Fruit fly (Drosophila melanogaster): ENCODE data around the gene CG42464.

CG42464 gene

DNA sequence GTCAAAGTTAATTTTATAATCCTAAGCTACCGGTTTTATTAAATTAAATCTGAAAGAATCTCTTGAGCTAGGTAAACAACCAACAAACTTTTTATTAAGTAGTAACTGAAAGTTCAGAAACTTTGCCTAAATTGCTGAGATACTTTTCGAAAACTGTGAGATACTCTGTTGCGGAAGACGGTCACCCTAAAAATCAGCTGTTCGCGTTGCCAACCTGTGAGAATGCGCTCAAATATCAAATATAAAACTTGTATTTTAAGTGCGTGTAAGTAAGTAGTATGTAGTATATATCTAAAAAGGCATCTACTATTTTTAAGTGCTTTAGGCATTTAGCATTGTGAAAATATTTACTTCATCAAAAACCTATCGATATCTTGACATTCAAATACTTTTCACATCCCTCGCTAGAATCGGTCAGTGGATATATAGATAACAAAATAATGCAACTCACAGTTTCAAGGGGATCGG is 13.7 kb downstream of the CG42464 start, which contains the start of the genes CG31955 and CG2818 (continued):
- no peak for TF ChIP-seq CG10462 (GFP tag; optimal IDR thresholded peaks at IDR 0.05)
- TF ChIP-seq CG3281 (GFP tag; optimal IDR thresholded peaks at IDR 0.05) = peak; percentile 22
- TF ChIP-seq CG17829 (tag; optimal IDR thresholded peaks at IDR 0.05) = peak; percentile 49
- peak; percentile 73 for TF ChIP-seq phol (tag; optimal IDR thresholded peaks at IDR 0.05)
- no peak for TF ChIP-seq CG8290 (GFP tag; optimal IDR thresholded peaks at IDR 0.05)
- TF ChIP-seq CG8290 (tag; optimal IDR thresholded peaks at IDR 0.05) = peak in 1 of 2 experiments; percentile 59
- peak; percentile 75 for TF ChIP-seq lilli (GFP tag; optimal IDR thresholded peaks at IDR 0.05)
- peak; percentile 18 for TF ChIP-seq grau (tag; optimal IDR thresholded peaks at IDR 0.05)
- peak; percentile 18 for TF ChIP-seq CG10267 (tag; optimal IDR thresholded peaks at IDR 0.05)
- peak in 1 of 2 experiments; percentile 14 for TF ChIP-seq dpn (GFP tag; optimal IDR thresholded peaks at IDR 0.05)
- TF ChIP-seq Xbp1 (GFP tag; optimal IDR thresholded peaks at IDR 0.05) = peak; percentile 18
- TF ChIP-seq CG12155 (GFP tag; optimal IDR thresholded peaks at IDR 0.05) = peak; percentile 9
- TF ChIP-seq Max (GFP tag; optimal IDR thresholded peaks at IDR 0.05) = peak; percentile 8
- no peak for TF ChIP-seq dan (GFP tag; IDR thresholded peaks at IDR 0.05)
- TF ChIP-seq lov (optimal IDR thresholded peaks at IDR 0.05) = no peak
- TF ChIP-seq lov (GFP tag; IDR thresholded peaks at IDR 0.05) = no peak
- peak; percentile 63; the same call in 1 of the 2 replicates for TF ChIP-seq CG2129 (GFP tag; IDR thresholded peaks at IDR 0.05; ENCODE audit: partially characterized antibody)
- TF ChIP-seq BEAF-32 (GFP tag; optimal IDR thresholded peaks at IDR 0.05) = peak; percentile 80
- peak; percentile 45; the same call in 1 of the 2 replicates for TF ChIP-seq MBD-R2 (GFP tag; IDR thresholded peaks at IDR 0.05)
- peak; percentile 82 for TF ChIP-seq CG4854 (GFP tag; optimal IDR thresholded peaks at IDR 0.05)
- TF ChIP-seq dm (GFP tag; optimal IDR thresholded peaks at IDR 0.05) = peak; percentile 57
- TF ChIP-seq trem (tag; optimal IDR thresholded peaks at IDR 0.05) = peak; percentile 28
- TF ChIP-seq Meics (GFP tag; optimal IDR thresholded peaks at IDR 0.05) = peak; percentile 9
- peak; percentile 71 for TF ChIP-seq pzg (GFP tag; optimal IDR thresholded peaks at IDR 0.05)
- TF ChIP-seq crp (GFP tag; optimal IDR thresholded peaks at IDR 0.05) = peak; percentile 71 to 96
- TF ChIP-seq Oli (tag; optimal IDR thresholded peaks at IDR 0.05) = no peak
- peak; percentile 21; the same call in 1 of the 3 replicates for TF ChIP-seq CG14860 (GFP tag; IDR thresholded peaks at IDR 0.05; ENCODE audit: partially characterized antibody)
- peak; percentile 55 for TF ChIP-seq Myb (GFP tag; optimal IDR thresholded peaks at IDR 0.05)
- peak; percentile 50 for TF ChIP-seq kay (GFP tag; optimal IDR thresholded peaks at IDR 0.05)
- TF ChIP-seq Dref (GFP tag; IDR thresholded peaks at IDR 0.05) = peak; percentile 60
- TF ChIP-seq hb (GFP tag; IDR thresholded peaks at IDR 0.05; ENCODE audit: partially characterized antibody) = no peak
- peak; percentile 48 for TF ChIP-seq CG13424 (tag; optimal IDR thresholded peaks at IDR 0.05)
- TF ChIP-seq CG17186 (GFP tag; optimal IDR thresholded peaks at IDR 0.05) = peak; percentile 82
- no peak for TF ChIP-seq CG33213 (GFP tag; optimal IDR thresholded peaks at IDR 0.05)
- TF ChIP-seq inv (GFP tag; IDR thresholded peaks at IDR 0.05; ENCODE audit: partially characterized antibody) = peak; percentile 62
- TF ChIP-seq amos (GFP tag; IDR thresholded peaks at IDR 0.05; ENCODE audit: partially characterized antibody) = peak; percentile 65
- no peak for TF ChIP-seq CG11085 (GFP tag; IDR thresholded peaks at IDR 0.05)
- TF ChIP-seq chinmo (GFP tag; IDR thresholded peaks at IDR 0.05; ENCODE audit: partially characterized antibody) = 0 out of 4 replicates have a peak, but pooled peaks have one; percentile 10
- TF ChIP-seq CG30020 (tag; optimal IDR thresholded peaks at IDR 0.05) = peak; percentile 36
- peak; percentile 84 for TF ChIP-seq CG13287 (GFP tag; IDR thresholded peaks at IDR 0.05; ENCODE audit: partially characterized antibody)
- no peak for TF ChIP-seq CG8765 (GFP tag; IDR thresholded peaks at IDR 0.05)
- TF ChIP-seq CG15269 (tag; optimal IDR thresholded peaks at IDR 0.05) = peak; percentile 9
- no peak for TF ChIP-seq Lhr (GFP tag; optimal IDR thresholded peaks at IDR 0.05)
- TF ChIP-seq sug (tag; optimal IDR thresholded peaks at IDR 0.05) = peak; percentile 45
- TF ChIP-seq mam (GFP tag; optimal IDR thresholded peaks at IDR 0.05) = no peak
- peak; percentile 23 for TF ChIP-seq lab (GFP tag; optimal IDR thresholded peaks at IDR 0.05)
- TF ChIP-seq CG11696 (GFP tag; IDR thresholded peaks at IDR 0.05) = no peak
- TF ChIP-seq CG32532 (GFP tag; IDR thresholded peaks at IDR 0.05) = no peak
- peak; percentile 77 for TF ChIP-seq unc-4 (GFP tag; IDR thresholded peaks at IDR 0.05; ENCODE audit: partially characterized antibody)

Data from whole organism, embryonic.